Worm (Caenorhabditis elegans) whole organism, L4/young adult: ENCODE results near the gene H01G02.1.
A peak's percentile ranks its signal among the peaks of the same experiment; 100 is the strongest.
"Not testable (repeated sequence)": the region's sequence is repeated elsewhere in the genome, so short reads cannot be mapped to it uniquely, and the experiment has no call there.

ENCODE experiments used
- W03F9.2 ChIP-seq: fragments of 150-350 bp; optimal IDR thresholded peaks from 2 replicates; lab custom pipeline; 2014; ENCODE audit warnings: missing biosample characterization, missing genetic modification characterization
- dao-5 ChIP-seq: sonication (generic microtip); optimal IDR thresholded peaks from 2 replicates; lab custom pipeline; 2016; ENCODE audit warnings: missing genotype, missing genetic modification characterization, moderate library complexity, missing compliant biosample characterization
- him-1 ChIP-seq: sonication (generic microtip); optimal IDR thresholded peaks from 2 replicates; lab custom pipeline; 2016; ENCODE audit warnings: missing genotype, missing genetic modification reagents, missing genetic modification characterization, missing compliant biosample characterization

H01G02.1 gene

ce11 chrIV:11804053-11804452 lies at the start of gene H01G02.1:
Gene H01G02.1, minus strand, starts transcription at chrIV:11804153.
- no peak for TF ChIP-seq dao-5 (tag; lab: Kevin White, UChicago)
- TF ChIP-seq W03F9.2: no peak
- TF ChIP-seq him-1 (tag; lab: Kevin White, UChicago): no peak

DNA sequence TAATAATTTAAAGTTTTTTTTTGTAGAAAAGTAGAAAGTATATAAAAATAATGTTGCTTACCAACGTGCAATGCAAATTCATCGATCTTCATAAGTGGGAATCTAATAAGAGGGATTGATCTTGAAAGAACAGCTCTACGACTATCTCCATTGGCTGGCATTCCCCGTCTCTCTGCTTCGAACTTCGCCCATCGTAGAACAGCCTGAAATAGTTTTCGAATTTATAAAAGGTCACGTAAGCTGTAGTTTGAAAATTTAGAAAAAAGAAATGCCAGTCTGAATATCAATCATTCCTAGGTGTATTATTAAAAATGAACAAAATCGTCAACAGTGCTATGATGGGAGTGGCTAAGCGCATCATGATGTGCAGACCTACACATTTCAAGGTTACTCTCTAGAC lies 47.9 kb upstream of the H01G02.1 start, which contains the start of gene F38H4.5:
F38H4.5 (plus strand) TSS at position 301 of the 400 bp plus-strand sequence.
- no peak for TF ChIP-seq him-1 (tag; lab: Kevin White, UChicago)
- TF ChIP-seq W03F9.2: no peak
- TF ChIP-seq dao-5 (tag; lab: Kevin White, UChicago): no peak

ce11 chrIV:11847771-11848312 lies 43.9 kb upstream of the H01G02.1 start, which contains the start of the genes F38H4.6 and F38H4.4:
Gene F38H4.6, minus strand, starts transcription at chrIV:11847871.
Gene F38H4.4, plus strand, starts transcription at chrIV:11848262.
- TF ChIP-seq dao-5 (tag; lab: Kevin White, UChicago): no peak
- no peak for TF ChIP-seq him-1 (tag; lab: Kevin White, UChicago)
- TF ChIP-seq W03F9.2: no peak

DNA sequence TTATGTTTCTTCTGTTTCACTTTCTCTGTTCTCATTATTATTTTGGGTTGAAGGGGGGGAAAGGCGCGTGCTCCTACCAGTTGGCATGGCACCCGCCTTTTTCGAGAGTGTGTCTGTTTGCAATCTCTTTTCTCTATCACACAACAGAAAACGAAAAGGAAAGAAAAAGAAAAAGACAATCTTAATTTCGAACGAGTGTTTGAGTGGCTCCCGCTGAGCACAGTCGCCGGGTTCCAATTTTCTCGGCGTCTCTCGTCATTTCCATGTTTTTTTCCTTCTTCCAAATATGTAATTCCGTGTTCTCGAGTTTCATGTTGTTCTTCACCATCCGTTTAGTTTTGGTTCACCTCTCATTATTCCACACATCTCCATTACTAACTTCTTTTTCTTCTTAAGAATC lies 38.2 kb upstream of the H01G02.1 start, which contains the start of gene F38H4.3:
F38H4.3 (plus strand) TSS at position 301 of the 400 bp plus-strand sequence.
- TF ChIP-seq W03F9.2: no peak
- no peak for TF ChIP-seq him-1 (tag; lab: Kevin White, UChicago)
- no peak for TF ChIP-seq dao-5 (tag; lab: Kevin White, UChicago)

- no peak for TF ChIP-seq W03F9.2
- TF ChIP-seq him-1 (tag; lab: Kevin White, UChicago): no peak
- no peak for TF ChIP-seq dao-5 (tag; lab: Kevin White, UChicago)
These were observed 34.7 kb upstream of the H01G02.1 start, which contains the start of gene fbxb-3 for ce11 chrIV:11838657-11839056. Gene fbxb-3, plus strand, starts transcription at chrIV:11838957.

DNA sequence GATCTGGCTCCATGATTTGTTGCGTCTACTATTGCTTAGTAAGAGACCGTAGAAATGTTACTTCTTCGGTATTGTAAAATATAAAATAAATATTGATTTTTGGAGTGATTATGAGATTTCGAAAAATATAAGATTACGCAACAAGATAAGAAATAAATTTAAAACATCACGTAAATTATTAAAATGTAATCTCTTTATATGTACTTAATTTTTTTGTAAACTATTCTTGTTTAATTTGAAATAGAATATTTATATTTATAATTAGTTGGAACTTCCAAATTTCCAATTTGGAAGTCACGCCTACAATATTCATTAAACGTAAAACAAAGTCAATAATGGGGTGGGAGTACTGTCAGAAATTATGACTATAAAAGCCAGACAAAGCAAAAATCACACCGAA lies 29.5 kb upstream of the H01G02.1 start, which contains the start of gene M117.4:
M117.4 (minus strand) TSS at position 101 of the 400 bp plus-strand sequence.
- TF ChIP-seq W03F9.2 (no peak), dao-5 (tag; lab: Kevin White, UChicago) (no peak), him-1 (tag; lab: Kevin White, UChicago) (no peak)

ce11 chrIV:11828012-11828411 lies 24.1 kb upstream of the H01G02.1 start, which contains the start of gene M117.6:
Gene M117.6, minus strand, starts transcription at chrIV:11828112.
- not testable (repeated sequence) for TF ChIP-seq dao-5 (tag; lab: Kevin White, UChicago); W03F9.2; him-1 (tag; lab: Kevin White, UChicago)

ce11 chrIV:11822454-11822853 lies 18.5 kb upstream of the H01G02.1 start:
- TF ChIP-seq W03F9.2 (peak; percentile 8), dao-5 (tag; lab: Kevin White, UChicago) (no peak)

DNA sequence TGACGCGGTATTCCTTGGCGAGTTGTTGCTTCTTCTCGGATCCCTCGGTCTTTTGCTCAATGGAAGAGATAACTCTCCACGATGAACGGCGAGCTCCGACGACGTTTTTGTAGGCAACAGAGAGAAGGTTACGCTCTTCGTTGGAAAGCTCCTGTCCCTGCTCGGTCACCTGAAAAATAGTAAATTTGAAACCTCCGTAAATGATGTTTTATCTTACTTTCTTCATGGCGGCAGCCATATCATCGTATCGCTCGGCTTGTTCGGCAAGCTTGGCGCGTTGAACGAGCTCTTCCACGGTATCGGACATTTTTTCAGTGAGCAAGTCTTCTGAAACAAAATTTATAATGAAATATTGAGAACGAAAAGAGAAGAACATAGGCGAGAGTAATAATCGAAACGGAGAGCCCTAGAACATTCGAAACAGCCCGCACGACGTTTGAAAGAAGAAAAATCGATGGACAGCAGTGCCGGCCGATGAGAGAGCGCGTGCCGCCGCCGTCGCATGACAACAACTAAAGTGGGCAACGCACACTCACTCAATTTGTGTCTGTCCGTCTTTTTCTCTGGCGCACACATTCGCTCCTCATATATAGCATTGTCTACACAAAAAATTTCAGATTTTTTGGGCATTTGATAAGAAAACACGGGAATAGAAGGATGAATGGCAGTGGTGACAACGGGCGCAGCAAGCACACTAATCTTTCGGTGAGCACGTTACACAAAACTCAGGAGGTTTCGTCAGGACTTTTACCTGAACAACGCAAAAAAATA lies 17.8 kb upstream of the H01G02.1 start, which contains the start of the genes par-5 and M117.3:
par-5 (minus strand) TSS at position 334 of the 771 bp plus-strand sequence.
M117.3 (plus strand) TSS at position 616 of the 771 bp plus-strand sequence.
- TF ChIP-seq W03F9.2 (no peak), him-1 (tag; lab: Kevin White, UChicago) (peak; percentile 56), dao-5 (tag; lab: Kevin White, UChicago) (no peak)

- TF ChIP-seq W03F9.2 (no peak), him-1 (tag; lab: Kevin White, UChicago) (no peak), dao-5 (tag; lab: Kevin White, UChicago) (no peak)
These were observed 16.3 kb upstream of the H01G02.1 start for ce11 chrIV:11820067-11820913.

DNA sequence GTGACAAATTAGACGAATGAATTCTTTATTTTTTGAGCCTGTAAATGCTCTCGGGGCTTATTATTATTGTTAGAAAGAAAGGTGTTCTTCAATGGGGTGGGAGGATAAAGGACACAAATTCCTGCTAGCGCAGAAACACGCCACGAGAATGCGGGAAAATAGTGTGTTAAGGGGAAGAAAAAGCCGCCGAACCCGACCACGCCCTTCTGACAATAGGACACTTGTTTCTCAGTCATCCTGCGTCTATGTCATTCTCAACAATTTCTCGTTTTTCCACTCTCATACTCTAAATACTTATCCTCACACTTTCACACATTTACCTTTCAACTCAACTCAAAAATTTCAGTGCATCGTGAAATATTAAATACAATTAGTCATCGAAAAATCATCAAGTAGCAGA lies 9.9 kb upstream of the H01G02.1 start, which contains the start of gene M117.1:
M117.1 (plus strand) TSS at position 347 of the 400 bp plus-strand sequence.
- TF ChIP-seq dao-5 (tag; lab: Kevin White, UChicago) (no peak), him-1 (tag; lab: Kevin White, UChicago) (no peak), W03F9.2 (no peak)

ce11 chrIV:11812017-11812416 lies 8.1 kb upstream of the H01G02.1 start:
- no peak for TF ChIP-seq W03F9.2
- no peak for TF ChIP-seq dao-5 (tag; lab: Kevin White, UChicago)

ce11 chrIV:11809708-11810114 lies 5.8 kb upstream of the H01G02.1 start:
- TF ChIP-seq dao-5 (tag; lab: Kevin White, UChicago) (no peak), him-1 (tag; lab: Kevin White, UChicago) (peak; percentile 78), W03F9.2 (no peak)
